Fruit fly (Drosophila melanogaster): Measurements from ENCODE around the gene CG14610.

The CG14610 gene

dm6 chr3R:7116511-7116910 is 27.6 kb downstream of the CG14610 start (continued):
- TF ChIP-seq Mes4 (GFP tag; optimal IDR thresholded peaks at IDR 0.05) = no peak
- no peak for TF ChIP-seq Dll (GFP tag; IDR thresholded peaks at IDR 0.05; ENCODE audit: partially characterized antibody)
- TF ChIP-seq CG9609 (GFP tag; optimal IDR thresholded peaks at IDR 0.05) = no peak
- no peak for TF ChIP-seq Spps (tag; optimal IDR thresholded peaks at IDR 0.05)

dm6 chr3R:7112977-7113376 is 31.1 kb downstream of the CG14610 start:
- TF ChIP-seq z (GFP tag; IDR thresholded peaks at IDR 0.05) = peak; percentile 72; the same call in 2 of the 3 replicates
- TF ChIP-seq CG12769 (tag; optimal IDR thresholded peaks at IDR 0.05) = peak; percentile 82
- TF ChIP-seq cg (GFP tag; optimal IDR thresholded peaks at IDR 0.05) = peak; percentile 35
- no peak for TF ChIP-seq pita (GFP tag; optimal IDR thresholded peaks at IDR 0.05)
- TF ChIP-seq cwo (GFP tag; optimal IDR thresholded peaks at IDR 0.05) = peak; percentile 5
- TF ChIP-seq MBD-R2 (GFP tag; IDR thresholded peaks at IDR 0.05) = no peak
- peak; percentile 47 for TF ChIP-seq Deaf1 (tag; optimal IDR thresholded peaks at IDR 0.05)
- TF ChIP-seq ac (GFP tag; optimal IDR thresholded peaks at IDR 0.05) = no peak
- peak in 1 of 2 experiments; percentile 75 for TF ChIP-seq Pdp1 (GFP tag; optimal IDR thresholded peaks at IDR 0.05)
- no peak for TF ChIP-seq tx (GFP tag; optimal IDR thresholded peaks at IDR 0.05)

DNA sequence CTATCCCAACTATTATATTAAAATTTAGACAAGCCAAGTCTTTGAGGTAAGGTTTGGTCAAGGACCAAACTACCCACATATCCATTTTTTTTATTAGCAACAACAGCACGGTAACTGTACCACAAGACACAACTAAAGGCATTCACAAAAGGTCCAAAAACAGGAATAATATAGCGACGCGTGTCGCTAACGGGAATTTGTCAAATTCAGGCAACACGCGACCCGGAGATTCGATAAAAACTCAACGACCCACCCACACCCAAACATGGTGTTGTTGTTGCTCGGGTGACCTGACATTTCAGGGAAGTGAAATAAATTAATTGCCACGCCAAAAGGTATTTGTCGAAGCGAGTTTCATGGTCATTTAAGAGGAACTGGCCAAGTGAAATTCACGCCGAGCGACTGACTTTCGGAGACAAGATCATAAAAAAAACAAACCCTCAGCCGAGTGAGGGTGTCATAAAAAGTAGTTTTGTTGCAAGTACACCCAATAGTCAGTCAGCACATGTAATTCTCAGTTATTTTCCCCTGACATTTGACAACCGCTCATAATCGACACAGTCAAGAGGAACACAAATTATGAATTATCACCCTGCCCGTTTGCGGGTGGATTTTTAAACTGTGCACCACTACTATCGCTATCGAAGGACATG is 32.8 kb downstream of the CG14610 start:
- TF ChIP-seq D (optimal IDR thresholded peaks at IDR 0.05) = peak; percentile 41
- TF ChIP-seq D (GFP tag; optimal IDR thresholded peaks at IDR 0.05) = no peak
- TF ChIP-seq Meics (GFP tag; optimal IDR thresholded peaks at IDR 0.05) = no peak
- TF ChIP-seq Rx (GFP tag; IDR thresholded peaks at IDR 0.05) = no peak
- TF ChIP-seq Hey (tag; optimal IDR thresholded peaks at IDR 0.05) = peak; percentile 72
- TF ChIP-seq lmd (GFP tag; IDR thresholded peaks at IDR 0.05) = no peak
- TF ChIP-seq tin (GFP tag; optimal IDR thresholded peaks at IDR 0.05) = no peak
- TF ChIP-seq B-H2 (GFP tag; optimal IDR thresholded peaks at IDR 0.05) = no peak
- peak; percentile 96 for TF ChIP-seq cad (GFP tag; optimal IDR thresholded peaks at IDR 0.05)
- TF ChIP-seq trh (GFP tag; optimal IDR thresholded peaks at IDR 0.05) = no peak
- no peak for TF ChIP-seq HHEX (GFP tag; optimal IDR thresholded peaks at IDR 0.05)
- no peak for TF ChIP-seq CG12942 (GFP tag; optimal IDR thresholded peaks at IDR 0.05)
- TF ChIP-seq pros (GFP tag; optimal IDR thresholded peaks at IDR 0.05) = peak; percentile 44
- no peak for TF ChIP-seq fd64A (GFP tag; optimal IDR thresholded peaks at IDR 0.05)
- no peak for TF ChIP-seq ssp (GFP tag; IDR thresholded peaks at IDR 0.05)
- no peak for TF ChIP-seq CG5953 (GFP tag; IDR thresholded peaks at IDR 0.05)
- TF ChIP-seq slp2 (GFP tag; optimal IDR thresholded peaks at IDR 0.05) = no peak
- TF ChIP-seq CG10565 (GFP tag; optimal IDR thresholded peaks at IDR 0.05) = no peak
- no peak for TF ChIP-seq Bteb2 (GFP tag; optimal IDR thresholded peaks at IDR 0.05)
- TF ChIP-seq CG18262 (tag; optimal IDR thresholded peaks at IDR 0.05) = no peak
- TF ChIP-seq CG8944 (GFP tag; optimal IDR thresholded peaks at IDR 0.05) = no peak
- TF ChIP-seq nerfin-1 (tag; optimal IDR thresholded peaks at IDR 0.05) = peak; percentile 63
- no peak for TF ChIP-seq Sin3A (optimal IDR thresholded peaks at IDR 0.05)
- TF ChIP-seq tll (GFP tag; optimal IDR thresholded peaks at IDR 0.05) = peak in 1 of 2 experiments; percentile 98
- TF ChIP-seq kah (GFP tag; optimal IDR thresholded peaks at IDR 0.05) = no peak
- TF ChIP-seq CG10959 (GFP tag; IDR thresholded peaks at IDR 0.05) = no peak
- no peak for TF ChIP-seq dysf (GFP tag; IDR thresholded peaks at IDR 0.05)
- TF ChIP-seq sens (GFP tag) = peak; percentile 30
- no peak for TF ChIP-seq NC2β (GFP tag; optimal IDR thresholded peaks at IDR 0.05)
- TF ChIP-seq HLH4C (GFP tag; IDR thresholded peaks at IDR 0.05; ENCODE audit: partially characterized antibody) = no peak
- no peak for TF ChIP-seq Atf3 (GFP tag; optimal IDR thresholded peaks at IDR 0.05)
- TF ChIP-seq Optix (GFP tag; IDR thresholded peaks at IDR 0.05) = no peak
- TF ChIP-seq CG6254 (GFP tag; optimal IDR thresholded peaks at IDR 0.05) = peak; percentile 27
- no peak for TF ChIP-seq CG4328 (GFP tag; optimal IDR thresholded peaks at IDR 0.05)
- TF ChIP-seq Hand (GFP tag; optimal IDR thresholded peaks at IDR 0.05) = no peak
